Worm (Caenorhabditis elegans): ENCODE measurements around the gene sod-5.

The sod-5 gene

DNA sequence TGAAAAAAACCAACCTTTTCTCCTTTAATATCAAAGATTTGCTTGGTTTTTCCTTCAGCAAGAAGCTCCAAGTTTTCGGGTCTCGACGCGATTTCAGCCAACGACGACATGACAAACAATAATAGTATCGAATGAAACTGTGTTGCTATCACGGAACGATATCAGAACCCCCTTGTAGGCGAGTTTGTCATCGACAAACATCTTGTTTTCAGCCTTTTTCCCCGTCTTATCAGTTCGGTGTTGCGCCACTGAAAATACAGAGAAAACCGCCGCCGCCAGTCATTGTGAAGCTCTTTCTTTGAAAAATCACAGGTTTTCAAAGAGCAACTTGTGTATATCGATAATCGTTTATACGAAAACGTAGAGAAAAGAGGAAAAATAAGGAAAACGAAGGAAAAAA, 45.0 kb upstream of the sod-5 start, which contains the start of gene paic-1 (continued):
- TF ChIP-seq nfya-1 (tag; optimal IDR thresholded peaks at IDR 0.05; ENCODE audit: borderline replicate concordance, insufficient read depth) (no peak), nhr-27 (tag; optimal IDR thresholded peaks at IDR 0.05) (no peak), Y79H2A.3 (GFP tag; conservative IDR thresholded peaks at IDR 0.05) (0 out of 2 replicates have a peak, but pooled peaks have one; percentile 19), madf-6 (GFP tag; IDR thresholded peaks at IDR 0.05) (peak; percentile 32), F33H1.4 (GFP tag; IDR thresholded peaks at IDR 0.05) (no peak), cebp-1 (GFP tag; IDR thresholded peaks at IDR 0.05) (no peak), cebp-1 (tag; optimal IDR thresholded peaks at IDR 0.05) (peak; percentile 9), Y95B8A.8 (GFP tag; IDR thresholded peaks at IDR 0.05) (0 out of 2 replicates have a peak, but pooled peaks have one; percentile 51), B0019.2 (GFP tag; conservative IDR thresholded peaks at IDR 0.05) (no peak), ZK185.1 (tag; optimal IDR thresholded peaks at IDR 0.05; ENCODE audit: poor library complexity, severe bottlenecking) (peak; percentile 27), B0336.3 (GFP tag; IDR thresholded peaks at IDR 0.05) (peak; percentile 53; the same call in 1 of the 2 replicates), T07F8.4 (tag; optimal IDR thresholded peaks at IDR 0.05) (no peak), madf-10 (tag; optimal IDR thresholded peaks at IDR 0.05) (no peak), C06A6.2 (GFP tag; conservative IDR thresholded peaks at IDR 0.05) (no peak), atf-7 (tag; optimal IDR thresholded peaks at IDR 0.05) (no peak), mxl-1 (tag; optimal IDR thresholded peaks at IDR 0.05) (no peak), nhr-179 (tag; optimal IDR thresholded peaks at IDR 0.05) (no peak), mes-4 (tag; optimal IDR thresholded peaks at IDR 0.05) (no peak), aptf-3 (GFP tag; IDR thresholded peaks at IDR 0.05) (no peak), madf-3 (GFP tag; IDR thresholded peaks at IDR 0.05) (0 out of 2 replicates have a peak, but pooled peaks have one; percentile 11), lin-26 (GFP tag; IDR thresholded peaks at IDR 0.05) (peak; percentile 44; the same call in 1 of the 2 replicates), lin-35 (GFP tag; optimal IDR thresholded peaks at IDR 0.05) (peak in 1 of 3 experiments; percentile 37), mcd-1 (GFP tag; IDR thresholded peaks at IDR 0.05) (no peak), B0261.1 (tag; optimal IDR thresholded peaks at IDR 0.05) (no peak), xnd-1 (tag; optimal IDR thresholded peaks at IDR 0.05) (peak; percentile 17)

DNA sequence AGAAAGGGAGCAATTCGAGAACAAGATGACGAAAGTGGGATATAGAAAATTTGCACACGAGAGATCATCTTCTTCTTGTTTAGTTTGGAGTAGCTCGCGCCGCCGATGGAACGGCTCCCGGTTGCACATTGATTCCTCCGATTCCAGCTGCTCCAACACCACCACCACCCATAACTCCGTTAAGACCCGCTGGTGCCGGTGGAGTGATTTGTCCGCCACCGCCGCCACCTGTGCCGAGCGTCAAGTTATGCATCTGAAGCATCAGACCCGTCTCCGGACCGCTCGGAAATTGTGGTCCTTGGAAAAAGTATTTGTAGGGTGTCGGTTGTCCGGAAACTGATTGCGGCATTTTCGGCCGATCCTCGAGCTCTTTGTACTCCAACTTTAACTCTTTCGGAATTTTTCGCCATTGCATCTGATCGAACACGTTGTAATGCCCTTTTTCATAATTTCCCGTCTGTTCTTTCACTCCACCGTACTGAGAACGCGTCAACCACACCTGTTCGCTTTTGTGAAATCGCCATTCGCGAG, 44.5 kb upstream of the sod-5 start:
- TF ChIP-seq T07F8.4 (tag; optimal IDR thresholded peaks at IDR 0.05) (no peak), Y79H2A.3 (GFP tag; conservative IDR thresholded peaks at IDR 0.05) (no peak), Y56A3A.18 (GFP tag; IDR thresholded peaks at IDR 0.05) (no peak), madf-3 (GFP tag; IDR thresholded peaks at IDR 0.05) (0 out of 2 replicates have a peak, but pooled peaks have one; percentile 68), let-607 (tag; optimal IDR thresholded peaks at IDR 0.05) (no peak), ama-1 (optimal IDR thresholded peaks at IDR 0.05) (no peak), ama-1 (GFP tag; optimal IDR thresholded peaks at IDR 0.05) (no peak), mcd-1 (GFP tag; IDR thresholded peaks at IDR 0.05) (no peak), lin-35 (GFP tag; optimal IDR thresholded peaks at IDR 0.05) (no peak), zfh-2 (GFP tag; conservative IDR thresholded peaks at IDR 0.05) (peak; percentile 81), C17E4.6 (GFP tag; IDR thresholded peaks at IDR 0.05) (no peak), ceh-27 (GFP tag; optimal IDR thresholded peaks at IDR 0.05) (no peak), sea-2 (GFP tag; IDR thresholded peaks at IDR 0.05) (0 out of 2 replicates have a peak, but pooled peaks have one; percentile 24), lin-26 (GFP tag; IDR thresholded peaks at IDR 0.05) (no peak), hrde-1 (tag; optimal IDR thresholded peaks at IDR 0.05; ENCODE audit: borderline replicate concordance) (no peak), bed-1 (GFP tag; IDR thresholded peaks at IDR 0.05) (0 out of 2 replicates have a peak, but pooled peaks have one; percentile 50), dpff-1 (tag; optimal IDR thresholded peaks at IDR 0.05) (no peak), B0019.2 (GFP tag; conservative IDR thresholded peaks at IDR 0.05) (no peak), ztf-22 (GFP tag; optimal IDR thresholded peaks at IDR 0.05) (no peak)
